Worm (Caenorhabditis elegans): Measurements from ENCODE around the gene idh-1.

The idh-1 gene

ce11 chrIV:9403761-9404420 lies 37.0 kb downstream of the idh-1 start (continued):
- TF ChIP-seq fkh-4 (tag; optimal IDR thresholded peaks at IDR 0.05; ENCODE audit: borderline replicate concordance) (no peak), lin-39 (tag; optimal IDR thresholded peaks at IDR 0.05) (no peak), C16A3.4 (tag; optimal IDR thresholded peaks at IDR 0.05) (no peak), dsc-1 (tag; optimal IDR thresholded peaks at IDR 0.05) (peak; percentile 17), nhr-77 (tag; optimal IDR thresholded peaks at IDR 0.05) (no peak), zip-4 (GFP tag; optimal IDR thresholded peaks at IDR 0.05) (no peak), nhr-20 (tag; optimal IDR thresholded peaks at IDR 0.05) (no peak), nhr-76 (tag; optimal IDR thresholded peaks at IDR 0.05) (no peak), elt-3 (tag; optimal IDR thresholded peaks at IDR 0.05) (no peak), ceh-82 (tag; optimal IDR thresholded peaks at IDR 0.05) (peak in 1 of 3 experiments; percentile 8), ceh-63 (GFP tag; optimal IDR thresholded peaks at IDR 0.05) (no peak), F16B12.6 (tag; optimal IDR thresholded peaks at IDR 0.05) (no peak), nhr-12 (tag; optimal IDR thresholded peaks at IDR 0.05) (no peak), hpl-2 (GFP tag; optimal IDR thresholded peaks at IDR 0.05) (no peak), mab-9 (GFP tag; IDR thresholded peaks at IDR 0.05) (no peak), irx-1 (tag; optimal IDR thresholded peaks at IDR 0.05) (peak; percentile 38), unc-130 (tag; optimal IDR thresholded peaks at IDR 0.05) (no peak), ama-1 (optimal IDR thresholded peaks at IDR 0.05) (no peak), swsn-7 (tag; optimal IDR thresholded peaks at IDR 0.05) (peak; percentile 10), nhr-85 (tag) (peak; percentile 75), lsy-2 (tag; optimal IDR thresholded peaks at IDR 0.05) (peak in 1 of 2 experiments; percentile 39), unc-86 (tag; optimal IDR thresholded peaks at IDR 0.05) (no peak), snpc-4 (tag; optimal IDR thresholded peaks at IDR 0.05) (no peak), rnt-1 (tag; optimal IDR thresholded peaks at IDR 0.05) (peak; percentile 45), nhr-19 (GFP tag; conservative IDR thresholded peaks at IDR 0.05) (peak; percentile 36; the same call in 1 of the 2 replicates), efl-3 (GFP tag; optimal IDR thresholded peaks at IDR 0.05) (no peak), xbp-1 (tag; optimal IDR thresholded peaks at IDR 0.05) (peak; percentile 45), nhr-28 (tag; optimal IDR thresholded peaks at IDR 0.05) (no peak), grh-1 (GFP tag; IDR thresholded peaks at IDR 0.05) (no peak; the same call in 1 of the 2 replicates), lin-15B (tag; optimal IDR thresholded peaks at IDR 0.05) (no peak), ztf-11 (tag; optimal IDR thresholded peaks at IDR 0.05) (no peak), sox-4 (tag; optimal IDR thresholded peaks at IDR 0.05) (no peak), lin-35 (GFP tag; optimal IDR thresholded peaks at IDR 0.05) (peak; percentile 87 to 93), aly-2 (tag; optimal IDR thresholded peaks at IDR 0.05) (no peak), jun-1 (tag; optimal IDR thresholded peaks at IDR 0.05) (no peak), snu-23 (GFP tag; optimal IDR thresholded peaks at IDR 0.05) (peak; percentile 22), ceh-90 (tag; optimal IDR thresholded peaks at IDR 0.05) (no peak), lin-13 (GFP tag; optimal IDR thresholded peaks at IDR 0.05) (no peak), hlh-4 (tag; optimal IDR thresholded peaks at IDR 0.05) (no peak), unc-98 (GFP tag; IDR thresholded peaks at IDR 0.05) (no peak), unc-62 (GFP tag; optimal IDR thresholded peaks at IDR 0.05) (no peak), nhr-84 (tag; optimal IDR thresholded peaks at IDR 0.05) (no peak), lin-14 (GFP tag; optimal IDR thresholded peaks at IDR 0.05) (no peak), efl-1 (optimal IDR thresholded peaks at IDR 0.05) (peak; percentile 93 to 96), efl-1 (GFP tag; optimal IDR thresholded peaks at IDR 0.05 in 1 of 2) (peak; percentile 92 to 99), unc-30 (tag; optimal IDR thresholded peaks at IDR 0.05) (no peak), pqm-1 (tag; optimal IDR thresholded peaks at IDR 0.05) (no peak), nhr-11 (tag; optimal IDR thresholded peaks at IDR 0.05) (no peak), sptf-1 (tag; optimal IDR thresholded peaks at IDR 0.05) (no peak), pag-3 (tag; optimal IDR thresholded peaks at IDR 0.05; ENCODE audit: borderline replicate concordance, insufficient read depth) (no peak), ceh-88 (GFP tag; IDR thresholded peaks at IDR 0.05) (no peak), ces-1 (GFP tag; optimal IDR thresholded peaks at IDR 0.05) (no peak), fkh-8 (tag; optimal IDR thresholded peaks at IDR 0.05) (no peak)
